Fruit fly (Drosophila melanogaster): ENCODE data around the gene mtg.

mtg gene

dm6 chr3R:8243720-8244119 is 6.6 kb upstream of the mtg start, which contains the start of the genes CG9636, CG18749 and CG33722 (continued):
- no peak for TF ChIP-seq org-1 (GFP tag; optimal IDR thresholded peaks at IDR 0.05)
- TF ChIP-seq twi (tag; optimal IDR thresholded peaks at IDR 0.05), result peak; percentile 56
- no peak for TF ChIP-seq CG7372 (GFP tag; IDR thresholded peaks at IDR 0.05)
- TF ChIP-seq CG3407 (GFP tag; optimal IDR thresholded peaks at IDR 0.05), result peak; percentile 60
- TF ChIP-seq CG1832 (GFP tag; optimal IDR thresholded peaks at IDR 0.05), result no peak
- peak; percentile 100 for TF ChIP-seq Blimp-1 (GFP tag; optimal IDR thresholded peaks at IDR 0.05)
- peak; percentile 88 for TF ChIP-seq amos (GFP tag; IDR thresholded peaks at IDR 0.05; ENCODE audit: partially characterized antibody)
- 0 out of 2 replicates have a peak, but pooled peaks have one; percentile 34 for TF ChIP-seq bowl (GFP tag; IDR thresholded peaks at IDR 0.05)
- TF ChIP-seq oc (tag; optimal IDR thresholded peaks at IDR 0.05), result peak; percentile 27
- TF ChIP-seq Bteb2 (GFP tag; optimal IDR thresholded peaks at IDR 0.05), result peak; percentile 13
- TF ChIP-seq CG12942 (GFP tag; optimal IDR thresholded peaks at IDR 0.05), result peak; percentile 58
- TF ChIP-seq hb (GFP tag; IDR thresholded peaks at IDR 0.05; ENCODE audit: partially characterized antibody), result peak; percentile 94
- peak; percentile 47 for TF ChIP-seq CG4820 (GFP tag; optimal IDR thresholded peaks at IDR 0.05)
- TF ChIP-seq CG9817 (tag; optimal IDR thresholded peaks at IDR 0.05), result peak; percentile 76
- TF ChIP-seq jumu (GFP tag; optimal IDR thresholded peaks at IDR 0.05), result no peak
- no peak for TF ChIP-seq HmgD (GFP tag; optimal IDR thresholded peaks at IDR 0.05)
- TF ChIP-seq HLHmδ (GFP tag; optimal IDR thresholded peaks at IDR 0.05), result no peak
- peak; percentile 46 to 72 for TF ChIP-seq dpn (GFP tag; optimal IDR thresholded peaks at IDR 0.05)
- TF ChIP-seq Opbp (GFP tag; IDR thresholded peaks at IDR 0.05; ENCODE audit: partially characterized antibody), result peak; percentile 89; the same call in 2 of the 3 replicates
- TF ChIP-seq Deaf1 (tag; optimal IDR thresholded peaks at IDR 0.05), result peak; percentile 37
- TF ChIP-seq CG10366 (GFP tag; IDR thresholded peaks at IDR 0.05), result peak; percentile 39; the same call in 1 of the 2 replicates
- peak; percentile 74 for TF ChIP-seq Nf-YC (tag; optimal IDR thresholded peaks at IDR 0.05)
- no peak for TF ChIP-seq CG3726 (GFP tag; IDR thresholded peaks at IDR 0.05)
- peak; percentile 81 for TF ChIP-seq CG13894 (tag; optimal IDR thresholded peaks at IDR 0.05)
- TF ChIP-seq slbo (GFP tag; IDR thresholded peaks at IDR 0.05), result peak; percentile 67; the same call in 1 of the 2 replicates
- TF ChIP-seq Dip3 (GFP tag; optimal IDR thresholded peaks at IDR 0.05), result peak; percentile 20
- peak; percentile 81 for TF ChIP-seq nmo (GFP tag; optimal IDR thresholded peaks at IDR 0.05)
- TF ChIP-seq Med (GFP tag), result peak; percentile 84
- TF ChIP-seq sug (tag; optimal IDR thresholded peaks at IDR 0.05), result peak; percentile 72
- TF ChIP-seq vnd (GFP tag; IDR thresholded peaks at IDR 0.05; ENCODE audit: partially characterized antibody), result peak; percentile 95
- TF ChIP-seq CG14965 (GFP tag; optimal IDR thresholded peaks at IDR 0.05; ENCODE audit: borderline replicate concordance), result no peak
- peak; percentile 80 for TF ChIP-seq CG18599 (GFP tag; optimal IDR thresholded peaks at IDR 0.05)
- peak; percentile 63; the same call in 1 of the 2 replicates for TF ChIP-seq ttk (GFP tag; IDR thresholded peaks at IDR 0.05)
- TF ChIP-seq CG9437 (GFP tag; optimal IDR thresholded peaks at IDR 0.05), result peak; percentile 76
- TF ChIP-seq CG10979 (tag; optimal IDR thresholded peaks at IDR 0.05), result peak; percentile 66
- TF ChIP-seq CG1603 (tag; optimal IDR thresholded peaks at IDR 0.05), result peak; percentile 38
- no peak for TF ChIP-seq pan (optimal IDR thresholded peaks at IDR 0.05)
- TF ChIP-seq pan (GFP tag; optimal IDR thresholded peaks at IDR 0.05 in 1 of 2, IDR thresholded peaks at IDR 0.05 in 1 of 2), result peak in 1 of 2 experiments; percentile 66
- TF ChIP-seq Dbx (GFP tag; IDR thresholded peaks at IDR 0.05), result peak; percentile 75; the same call in 2 of the 3 replicates
- peak; percentile 65 for TF ChIP-seq CG18011 (GFP tag; optimal IDR thresholded peaks at IDR 0.05)
- no peak for TF ChIP-seq prd (optimal IDR thresholded peaks at IDR 0.05)
- peak; percentile 74 for TF ChIP-seq prd (GFP tag; IDR thresholded peaks at IDR 0.05)
- TF ChIP-seq knrl (GFP tag; IDR thresholded peaks at IDR 0.05; ENCODE audit: partially characterized antibody), result peak; percentile 94
- TF ChIP-seq corto (GFP tag; optimal IDR thresholded peaks at IDR 0.05), result peak; percentile 81
- peak; percentile 74 for TF ChIP-seq Fer1 (GFP tag; optimal IDR thresholded peaks at IDR 0.05)
- peak; percentile 80 for TF ChIP-seq CG17361 (GFP tag; IDR thresholded peaks at IDR 0.05)
- peak; percentile 72 for TF ChIP-seq CG8388 (GFP tag; optimal IDR thresholded peaks at IDR 0.05)
- TF ChIP-seq CG9797 (GFP tag; optimal IDR thresholded peaks at IDR 0.05), result peak; percentile 26
- peak; percentile 4 for TF ChIP-seq BtbVII (GFP tag; optimal IDR thresholded peaks at IDR 0.05)
- TF ChIP-seq tio (GFP tag; optimal IDR thresholded peaks at IDR 0.05), result peak; percentile 15

Data from whole organism, embryonic.